Fruit fly (Drosophila melanogaster) whole organism, embryonic: ENCODE results near the gene CG3505.
A peak's percentile ranks its signal among the peaks of the same experiment; 100 is the strongest.

ENCODE experiments used
- Antp ChIP-seq: fragments of 200-800 bp; sonication (Bioruptor generic); optimal IDR thresholded peaks from 3 replicates; lab custom pipeline; 2016; ENCODE audit warnings: missing biosample characterization, missing genetic modification characterization
- B-H1 ChIP-seq: fragments of 200-800 bp; sonication (Bioruptor generic); IDR thresholded peaks from 3 replicates; pipeline ENCODE4 v1.3.6; 2022; ENCODE audit warnings: missing biosample characterization, missing genetic modification characterization
- Bgb ChIP-seq: fragments of 200-800 bp; sonication (Bioruptor generic); IDR thresholded peaks from 2 replicates; pipeline ENCODE4 v1.3.6; 2022; ENCODE audit warnings: missing biosample characterization, missing genetic modification characterization; ENCODE audit not compliant: partially characterized antibody
- CG11560 ChIP-seq: fragments of 200-800 bp; sonication (Bioruptor generic); IDR thresholded peaks from 3 replicates; pipeline ENCODE4 v1.3.6; 2022; ENCODE audit warnings: missing biosample characterization, missing genetic modification characterization
- CG12659 ChIP-seq: fragments of 200-800 bp; sonication (Bioruptor generic); optimal IDR thresholded peaks from 3 replicates; lab custom pipeline; 2017; ENCODE audit warnings: mild to moderate bottlenecking, missing biosample characterization, missing genetic modification reagents, missing genetic modification characterization
- CG13424 ChIP-seq: fragments of 200-800 bp; sonication (Bioruptor generic); optimal IDR thresholded peaks from 2 replicates; lab custom pipeline; 2019; ENCODE audit warnings: missing biosample characterization, mild to moderate bottlenecking, missing genetic modification characterization, moderate library complexity
- CG15514 ChIP-seq: fragments of 200-800 bp; sonication (Bioruptor generic); optimal IDR thresholded peaks from 3 replicates; lab custom pipeline; 2017; ENCODE audit warnings: missing biosample characterization, missing genetic modification characterization, mild to moderate bottlenecking, moderate library complexity, missing genetic modification reagents
- CG15696 ChIP-seq: fragments of 200-800 bp; sonication (Bioruptor generic); optimal IDR thresholded peaks from 2 replicates; lab custom pipeline; 2019; ENCODE audit warnings: missing biosample characterization, mild to moderate bottlenecking, missing genetic modification characterization, moderate library complexity
- CG16779 ChIP-seq: fragments of 200-800 bp; sonication (Bioruptor generic); IDR thresholded peaks from 2 replicates; pipeline ENCODE4 v1.3.6; 2022; ENCODE audit warnings: missing biosample characterization, missing genetic modification characterization
- CG17359 ChIP-seq: fragments of 200-800 bp; sonication (Bioruptor generic); optimal IDR thresholded peaks from 3 replicates; lab custom pipeline; 2018; ENCODE audit warnings: missing biosample characterization, mild to moderate bottlenecking, missing genetic modification characterization, moderate library complexity
- CG17568 ChIP-seq: fragments of 200-800 bp; sonication (Bioruptor generic); optimal IDR thresholded peaks from 2 replicates; lab custom pipeline; 2018; ENCODE audit warnings: missing biosample characterization, mild to moderate bottlenecking, missing genetic modification characterization, moderate library complexity
- CG1792 ChIP-seq: fragments of 200-800 bp; sonication (Bioruptor generic); optimal IDR thresholded peaks from 2 replicates; lab custom pipeline; 2016; ENCODE audit warnings: missing biosample characterization, missing genetic modification characterization
- CG18619 ChIP-seq: fragments of 200-800 bp; sonication (Bioruptor generic); optimal IDR thresholded peaks from 3 replicates; lab custom pipeline; 2017; ENCODE audit warnings: missing biosample characterization, mild to moderate bottlenecking, missing genetic modification characterization
- CG2678 ChIP-seq: fragments of 200-800 bp; sonication (Bioruptor generic); optimal IDR thresholded peaks from 3 replicates; lab custom pipeline; 2019; ENCODE audit warnings: missing biosample characterization, mild to moderate bottlenecking, missing genetic modification characterization, moderate library complexity
- CG33557 ChIP-seq: fragments of 200-800 bp; sonication (Bioruptor generic); optimal IDR thresholded peaks from 2 replicates; lab custom pipeline; 2019; ENCODE audit warnings: missing biosample characterization, mild to moderate bottlenecking, missing genetic modification characterization, moderate library complexity
- CG42726 ChIP-seq: fragments of 200-800 bp; sonication (Bioruptor generic); IDR thresholded peaks from 2 replicates; pipeline ENCODE4 v1.3.6; 2022; ENCODE audit warnings: missing biosample characterization, missing genetic modification characterization; ENCODE audit not compliant: partially characterized antibody
- CG4404 ChIP-seq: fragments of 200-800 bp; sonication (Bioruptor generic); IDR thresholded peaks from 2 replicates; pipeline ENCODE4 v1.3.6; 2022; ENCODE audit warnings: missing biosample characterization, missing genetic modification characterization
- CG4617 ChIP-seq: fragments of 200-800 bp; sonication (Bioruptor generic); optimal IDR thresholded peaks from 3 replicates; lab custom pipeline; 2016; ENCODE audit warnings: missing biosample characterization, missing genetic modification characterization, borderline replicate concordance
- CG4820 ChIP-seq: fragments of 200-800 bp; sonication (Bioruptor generic); optimal IDR thresholded peaks from 3 replicates; lab custom pipeline; 2016; ENCODE audit warnings: missing biosample characterization, missing genetic modification characterization
- CG5180 ChIP-seq: fragments of 200-800 bp; sonication (Bioruptor generic); optimal IDR thresholded peaks from 3 replicates; lab custom pipeline; 2017; ENCODE audit warnings: missing biosample characterization, missing genetic modification characterization, mild to moderate bottlenecking, moderate library complexity, missing genetic modification reagents
- Dek ChIP-seq: fragments of 200-800 bp; sonication (Bioruptor generic); optimal IDR thresholded peaks from 3 replicates; lab custom pipeline; 2019; ENCODE audit warnings: missing biosample characterization, mild to moderate bottlenecking, missing genetic modification characterization, moderate library complexity
- Dp ChIP-seq: fragments of 200-800 bp; sonication (Bioruptor generic); optimal IDR thresholded peaks from 2 replicates; lab custom pipeline; 2018; ENCODE audit warnings: missing biosample characterization, mild to moderate bottlenecking, missing genetic modification characterization, moderate library complexity
- Dref ChIP-seq: fragments of 200-800 bp; sonication (Bioruptor generic); IDR thresholded peaks from 2 replicates; pipeline ENCODE4 v1.3.6; 2022; ENCODE audit warnings: missing biosample characterization, missing genetic modification characterization
- Fer2 ChIP-seq: fragments of 200-800 bp; sonication (Bioruptor generic); optimal IDR thresholded peaks from 2 replicates; lab custom pipeline; 2018; ENCODE audit warnings: missing biosample characterization, mild to moderate bottlenecking, missing genetic modification characterization, moderate library complexity
- GATAe ChIP-seq: fragments of 200-800 bp; sonication (Bioruptor generic); conservative IDR thresholded peaks from 2 replicates; pipeline ENCODE4 v1.3.6; 2022; ENCODE audit warnings: missing biosample characterization, missing genetic modification characterization
- H15 ChIP-seq: fragments of 200-800 bp; sonication (Bioruptor generic); IDR thresholded peaks from 3 replicates; pipeline ENCODE4 v1.3.6; 2022; ENCODE audit warnings: missing biosample characterization, missing genetic modification characterization
- Ptx1 ChIP-seq: fragments of 200-800 bp; sonication (Bioruptor generic); IDR thresholded peaks from 2 replicates; pipeline ENCODE4 v1.3.6; 2022; ENCODE audit warnings: missing biosample characterization, missing genetic modification characterization
- Side ChIP-seq: fragments of 200-800 bp; sonication (Bioruptor generic); optimal IDR thresholded peaks from 2 replicates; lab custom pipeline; 2016; ENCODE audit warnings: missing biosample characterization, missing genetic modification characterization
- Sox102F ChIP-seq: fragments of 200-800 bp; sonication (Bioruptor generic); optimal IDR thresholded peaks from 2 replicates; lab custom pipeline; 2018; ENCODE audit warnings: missing biosample characterization, mild to moderate bottlenecking, missing genetic modification characterization, moderate library complexity
- Spps ChIP-seq: fragments of 200-800 bp; sonication (Bioruptor generic); optimal IDR thresholded peaks from 2 replicates; lab custom pipeline; 2018; ENCODE audit warnings: missing biosample characterization, mild to moderate bottlenecking, missing genetic modification characterization
- Sry-δ ChIP-seq: fragments of 200-800 bp; sonication (Bioruptor generic); optimal IDR thresholded peaks from 2 replicates; lab custom pipeline; 2016; ENCODE audit warnings: missing biosample characterization, missing genetic modification characterization
- ac ChIP-seq: fragments of 200-800 bp; sonication (Bioruptor generic); optimal IDR thresholded peaks from 3 replicates; lab custom pipeline; 2017; ENCODE audit warnings: missing biosample characterization, mild to moderate bottlenecking, missing genetic modification characterization
- cato ChIP-seq: fragments of 200-800 bp; sonication (Bioruptor generic); optimal IDR thresholded peaks from 2 replicates; lab custom pipeline; 2016; ENCODE audit warnings: missing biosample characterization, missing genetic modification characterization, borderline replicate concordance
- caup ChIP-seq: fragments of 200-800 bp; sonication (Bioruptor generic); optimal IDR thresholded peaks from 3 replicates; lab custom pipeline; 2017; ENCODE audit warnings: missing biosample characterization, mild to moderate bottlenecking, missing genetic modification characterization, moderate library complexity; ENCODE audit not compliant: severe bottlenecking
- corto ChIP-seq: fragments of 200-800 bp; sonication (Bioruptor generic); optimal IDR thresholded peaks from 2 replicates; lab custom pipeline; 2016; ENCODE audit warnings: missing biosample characterization, mild to moderate bottlenecking, missing genetic modification characterization, moderate library complexity
- exex ChIP-seq: fragments of 200-800 bp; sonication (Bioruptor generic); optimal IDR thresholded peaks from 4 replicates; lab custom pipeline; 2018; ENCODE audit warnings: missing biosample characterization, mild to moderate bottlenecking, missing genetic modification characterization, moderate library complexity
- gcm ChIP-seq: fragments of 200-800 bp; sonication (Bioruptor generic); optimal IDR thresholded peaks from 2 replicates; lab custom pipeline; 2019; ENCODE audit warnings: missing biosample characterization, mild to moderate bottlenecking, missing genetic modification characterization, moderate library complexity
- gcm2 ChIP-seq: fragments of 200-800 bp; sonication (Bioruptor generic); optimal IDR thresholded peaks from 2 replicates; lab custom pipeline; 2016; ENCODE audit warnings: missing biosample characterization, missing genetic modification characterization
- nom ChIP-seq: fragments of 200-800 bp; sonication (Bioruptor generic); optimal IDR thresholded peaks from 2 replicates; lab custom pipeline; 2017; ENCODE audit warnings: missing biosample characterization, missing genetic modification characterization, mild to moderate bottlenecking, moderate library complexity, missing genetic modification reagents
- salm ChIP-seq: fragments of 200-800 bp; sonication (Bioruptor generic); optimal IDR thresholded peaks from 2 replicates; lab custom pipeline; 2018; ENCODE audit warnings: missing biosample characterization, mild to moderate bottlenecking, missing genetic modification characterization
- sd ChIP-seq: fragments of 200-800 bp; sonication (Bioruptor generic); optimal IDR thresholded peaks from 3 replicates; lab custom pipeline; 2018; ENCODE audit warnings: missing biosample characterization, mild to moderate bottlenecking, missing genetic modification characterization, moderate library complexity
- seq ChIP-seq: fragments of 200-800 bp; sonication (Bioruptor generic); IDR thresholded peaks from 2 replicates; pipeline ENCODE4 v1.3.6; 2022; ENCODE audit warnings: missing biosample characterization, missing genetic modification characterization
- sob ChIP-seq: fragments of 200-800 bp; sonication (Bioruptor generic); IDR thresholded peaks from 2 replicates; pipeline ENCODE4 v1.3.6; 2022; ENCODE audit warnings: missing biosample characterization, missing genetic modification characterization
- sug ChIP-seq: fragments of 200-800 bp; optimal IDR thresholded peaks from 2 replicates; lab custom pipeline; 2019; ENCODE audit warnings: missing biosample characterization, mild to moderate bottlenecking, missing genetic modification characterization, moderate library complexity
- tap ChIP-seq: fragments of 200-800 bp; optimal IDR thresholded peaks from 3 replicates; lab custom pipeline; 2019; ENCODE audit warnings: missing biosample characterization, mild to moderate bottlenecking, missing genetic modification characterization, moderate library complexity
- wor ChIP-seq: fragments of 200-800 bp; sonication (Bioruptor generic); IDR thresholded peaks from 2 replicates; pipeline ENCODE4 v1.3.6; 2022; ENCODE audit warnings: missing biosample characterization, missing genetic modification characterization
- z ChIP-seq: fragments of 200-800 bp; sonication (Bioruptor generic); IDR thresholded peaks from 3 replicates; pipeline ENCODE4 v1.3.6; 2022; ENCODE audit warnings: missing biosample characterization, missing genetic modification characterization
- zen ChIP-seq: fragments of 200-800 bp; sonication (Bioruptor generic); optimal IDR thresholded peaks from 3 replicates; lab custom pipeline; 2018; ENCODE audit warnings: missing biosample characterization, mild to moderate bottlenecking, missing genetic modification characterization, moderate library complexity

The CG3505 gene

dm6 chr3R:14608892-14609692 lies 48.2 kb upstream of the CG3505 start, which contains the start of gene CG14853 (continued):
- TF ChIP-seq caup (GFP tag; lab: Kevin White, UChicago) (peak; percentile 81), CG5180 (peak; percentile 58), Dref (no peak), CG4820 (GFP tag; lab: Kevin White, UChicago) (no peak), CG16779 (GFP tag; lab: Robert Waterston, UW) (no peak), cato (GFP tag; lab: Kevin White, UChicago) (peak; percentile 60), Fer2 (tag; lab: Kevin White, UChicago) (peak; percentile 25), Side (no peak), CG2678 (tag; lab: Kevin White, UChicago) (peak; percentile 88), CG4617 (peak; percentile 44), gcm2 (GFP tag; lab: Kevin White, UChicago) (no peak), Sox102F (peak; percentile 97), sug (tag; lab: Kevin White, UChicago) (no peak), ac (no peak), Sry-δ (GFP tag; lab: Kevin White, UChicago) (no peak), CG11560 (tag; lab: Robert Waterston, UW) (no peak), salm (tag; lab: Kevin White, UChicago) (no peak), sd (tag; lab: Kevin White, UChicago) (no peak), sob (GFP tag; lab: Robert Waterston, UW) (peak; percentile 66), Spps (tag; lab: Kevin White, UChicago) (no peak), CG12659 (GFP tag; lab: Kevin White, UChicago) (peak; percentile 93), Bgb (GFP tag; lab: Robert Waterston, UW) (no peak), CG33557 (peak; percentile 25), CG17359 (tag; lab: Kevin White, UChicago) (peak; percentile 84), Ptx1 (GFP tag; lab: Robert Waterston, UW) (peak; percentile 76), Dp (GFP tag; lab: Kevin White, UChicago) (no peak), H15 (peak; percentile 56), seq (GFP tag; lab: Robert Waterston, UW) (peak; percentile 81; the same call in 1 of the 2 replicates), gcm (peak; percentile 71), CG13424 (tag; lab: Kevin White, UChicago) (peak; percentile 92), CG18619 (peak; percentile 73), CG15514 (GFP tag; lab: Kevin White, UChicago) (peak; percentile 64), CG17568 (peak; percentile 63), CG1792 (GFP tag; lab: Kevin White, UChicago) (no peak), zen (tag; lab: Kevin White, UChicago) (no peak), Antp (GFP tag; lab: Kevin White, UChicago) (no peak), nom (no peak), B-H1 (GFP tag; lab: Robert Waterston, UW) (peak; percentile 71), CG15696 (tag; lab: Kevin White, UChicago) (no peak), tap (peak; percentile 34), exex (tag; lab: Kevin White, UChicago) (no peak), GATAe (no peak), CG4404 (GFP tag; lab: Robert Waterston, UW) (no peak), z (peak; percentile 12; the same call in 1 of the 3 replicates), corto (GFP tag; lab: Kevin White, UChicago) (no peak), wor (GFP tag; lab: Robert Waterston, UW) (peak; percentile 81), Dek (tag; lab: Kevin White, UChicago) (peak; percentile 77), CG42726 (GFP tag; lab: Robert Waterston, UW) (no peak)
